Fruit fly (Drosophila melanogaster) S2 (cell line): ENCODE data around the gene alph.

Experiments used
- CG8478 ChIP-seq: fragments of >200 bp; optimal IDR thresholded peaks from 2 replicates; lab custom pipeline; 2018
- CTCF ChIP-seq, 2 experiments: fragments of >200 bp; optimal IDR thresholded peaks; 2 replicates each; lab custom pipeline; 2018

alph gene

DNA sequence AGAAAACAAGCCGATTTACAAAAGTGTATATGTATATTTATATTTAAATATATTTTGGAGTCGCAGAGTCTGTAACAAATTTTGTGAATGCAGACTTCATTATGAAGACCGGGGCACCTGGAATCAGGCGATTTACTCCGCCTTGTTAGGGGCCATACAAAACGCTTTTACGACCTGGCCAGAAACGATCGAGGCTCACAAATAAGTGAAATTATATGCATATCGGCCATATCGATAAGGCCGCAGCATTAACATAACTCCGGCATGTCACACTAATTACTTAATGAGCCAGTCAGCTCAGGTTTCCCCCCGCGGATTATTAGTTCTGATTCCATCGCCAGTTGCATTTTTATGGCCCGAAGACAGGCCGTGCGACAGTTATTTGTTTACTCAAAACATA is 29.1 kb upstream of the alph start:
- TF ChIP-seq CG8478 (lab: Kevin White, UChicago) (no peak), CTCF (optimal IDR thresholded peaks at IDR 0.05; lab: Kevin White, UChicago) (no peak)

dm6 chr3R:29565744-29566143 is 25.9 kb upstream of the alph start:
- TF ChIP-seq CTCF (optimal IDR thresholded peaks at IDR 0.05; lab: Kevin White, UChicago) (no peak), CG8478 (lab: Kevin White, UChicago) (no peak)

DNA sequence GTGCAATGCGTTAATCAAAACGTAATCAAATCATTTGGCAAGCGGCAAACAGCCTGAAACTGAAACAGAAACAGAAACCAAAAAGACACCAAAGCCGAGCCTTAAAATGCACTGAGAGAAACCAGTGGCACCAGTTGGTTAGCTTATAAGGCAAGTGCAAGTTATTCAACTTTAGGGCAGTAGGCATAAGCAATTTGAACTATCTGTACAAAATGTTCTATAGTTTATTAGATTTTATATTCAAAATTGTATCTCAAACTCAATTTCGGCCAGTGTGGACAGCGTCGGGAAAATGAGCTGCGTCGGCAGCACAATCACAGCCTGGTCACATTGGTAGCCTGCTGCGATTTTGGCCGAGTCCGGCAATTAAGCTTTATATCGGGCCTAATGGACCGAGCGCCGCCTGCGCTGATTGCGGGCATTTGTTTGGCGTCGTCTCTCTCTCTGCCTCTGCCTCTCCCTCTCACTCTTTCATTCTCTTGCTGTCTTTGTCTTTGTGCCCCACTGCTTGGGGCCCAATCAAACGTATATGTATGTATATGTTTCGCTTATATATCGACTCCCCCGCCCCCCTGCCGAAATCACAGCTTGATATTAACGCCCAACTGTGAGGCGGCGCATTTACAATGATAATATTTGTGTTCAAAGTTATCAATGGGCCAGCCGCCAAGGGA is 24.5 kb upstream of the alph start:
- TF ChIP-seq CTCF (optimal IDR thresholded peaks at IDR 0.05; lab: Kevin White, UChicago) (no peak), CG8478 (lab: Kevin White, UChicago) (no peak)

dm6 chr3R:29570239-29570814 is 21.3 kb upstream of the alph start:
- TF ChIP-seq CG8478 (lab: Kevin White, UChicago): no peak
- TF ChIP-seq CTCF (optimal IDR thresholded peaks at IDR 0.05; lab: Kevin White, UChicago): no peak

DNA sequence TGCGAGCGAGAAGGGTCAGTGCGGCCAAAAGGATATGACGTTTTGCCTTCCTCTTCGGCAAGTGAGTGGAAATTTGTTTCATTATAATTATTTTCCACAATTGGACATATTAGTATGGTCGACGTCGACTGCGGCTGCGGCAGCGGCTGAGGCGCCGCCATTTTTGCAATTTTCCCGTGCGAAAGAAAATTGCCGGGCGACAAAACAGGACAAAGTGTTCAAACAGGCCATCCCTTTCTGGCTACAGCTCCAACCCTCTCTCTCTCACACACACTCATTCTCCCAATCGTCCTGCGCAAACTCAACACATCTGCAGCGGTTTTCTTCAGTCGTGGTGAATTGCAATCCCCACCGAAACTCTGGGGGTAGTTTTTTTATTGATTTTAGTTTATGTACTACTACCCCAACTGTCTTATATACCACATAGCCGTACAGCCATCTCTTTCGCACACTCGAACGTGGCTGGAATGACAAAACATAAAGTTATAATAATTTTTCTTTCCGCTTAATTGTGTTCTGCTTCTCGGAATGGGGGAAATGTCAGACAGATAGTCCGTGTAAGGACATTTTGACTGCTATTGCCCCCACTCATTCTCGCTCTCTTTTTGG is 19.5 kb upstream of the alph start:
- TF ChIP-seq CTCF (optimal IDR thresholded peaks at IDR 0.05; lab: Kevin White, UChicago) (no peak), CG8478 (lab: Kevin White, UChicago) (no peak)

DNA sequence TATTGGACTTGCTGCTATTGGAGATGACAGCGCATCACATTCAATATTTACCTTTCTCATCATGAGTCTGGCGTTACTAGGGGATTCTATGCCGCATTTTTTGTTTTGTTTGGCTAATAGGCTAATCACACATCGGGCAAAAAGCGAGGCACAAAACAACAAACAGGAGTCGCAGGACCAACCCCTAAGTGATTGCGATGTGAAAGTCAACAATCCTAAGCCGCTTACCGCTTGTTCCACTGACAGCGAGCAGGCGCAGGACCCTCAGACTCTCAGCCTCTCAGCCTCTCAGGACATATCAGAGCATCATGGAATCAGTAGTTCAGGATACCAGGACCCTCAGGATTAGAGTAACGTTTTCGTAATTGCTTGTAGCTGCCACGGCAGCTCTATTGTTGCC is 15.6 kb upstream of the alph start:
- no peak for TF ChIP-seq CG8478 (lab: Kevin White, UChicago)
- no peak for TF ChIP-seq CTCF (optimal IDR thresholded peaks at IDR 0.05; lab: Kevin White, UChicago)

- no peak for TF ChIP-seq CG8478 (lab: Kevin White, UChicago)
- no peak for TF ChIP-seq CTCF (optimal IDR thresholded peaks at IDR 0.05; lab: Kevin White, UChicago)
These were observed 10.2 kb upstream of the alph start for dm6 chr3R:29581420-29581819.

DNA sequence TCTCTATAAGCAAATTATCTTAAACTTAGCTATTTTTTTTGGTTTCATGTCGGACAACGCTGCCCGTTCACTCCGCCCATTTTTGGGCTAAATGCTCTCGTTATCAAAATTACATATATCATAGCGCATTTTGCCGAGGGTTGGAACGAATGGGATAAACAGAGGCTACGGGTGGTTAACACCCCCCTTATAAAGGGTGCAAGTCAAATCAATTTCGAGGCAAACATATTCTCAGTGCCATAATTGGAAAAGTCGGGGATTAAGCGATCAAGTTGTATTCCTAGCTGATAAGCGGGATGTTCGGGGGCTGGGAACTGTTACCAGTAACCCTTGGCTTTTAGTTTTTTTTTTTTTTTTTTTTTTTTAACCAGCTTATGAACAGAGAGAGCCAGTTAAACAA is 8.3 kb upstream of the alph start:
- no peak for TF ChIP-seq CG8478 (lab: Kevin White, UChicago)
- no peak for TF ChIP-seq CTCF (optimal IDR thresholded peaks at IDR 0.05; lab: Kevin White, UChicago)

- TF ChIP-seq CTCF (optimal IDR thresholded peaks at IDR 0.05; lab: Kevin White, UChicago) (no peak), CG8478 (lab: Kevin White, UChicago) (no peak)
These were observed 7.4 kb upstream of the alph start for dm6 chr3R:29584266-29584665.

dm6 chr3R:29585015-29585701 is 6.5 kb upstream of the alph start:
- TF ChIP-seq CTCF (optimal IDR thresholded peaks at IDR 0.05; lab: Kevin White, UChicago) (no peak), CG8478 (lab: Kevin White, UChicago) (no peak)

DNA sequence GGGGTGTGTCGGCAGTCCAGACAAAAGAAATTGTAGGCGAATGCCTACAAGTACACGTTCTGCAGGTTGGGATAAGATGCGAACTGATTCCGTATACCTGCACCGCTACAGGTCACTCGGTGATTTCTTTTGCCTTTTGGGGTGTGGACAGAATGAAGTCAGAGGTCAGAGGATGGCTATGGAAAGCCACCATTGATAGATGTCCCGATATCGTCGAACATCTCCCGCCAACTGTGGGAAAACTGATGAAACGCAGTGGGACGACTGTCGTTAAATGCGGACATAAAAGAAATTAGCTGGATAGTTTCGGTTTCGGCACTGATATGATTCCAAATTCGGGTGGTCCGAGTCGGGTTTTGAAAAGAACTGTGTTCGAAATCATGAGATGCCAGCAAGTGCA is 4.9 kb upstream of the alph start:
- TF ChIP-seq CTCF (optimal IDR thresholded peaks at IDR 0.05; lab: Kevin White, UChicago) (no peak), CG8478 (lab: Kevin White, UChicago) (no peak)

DNA sequence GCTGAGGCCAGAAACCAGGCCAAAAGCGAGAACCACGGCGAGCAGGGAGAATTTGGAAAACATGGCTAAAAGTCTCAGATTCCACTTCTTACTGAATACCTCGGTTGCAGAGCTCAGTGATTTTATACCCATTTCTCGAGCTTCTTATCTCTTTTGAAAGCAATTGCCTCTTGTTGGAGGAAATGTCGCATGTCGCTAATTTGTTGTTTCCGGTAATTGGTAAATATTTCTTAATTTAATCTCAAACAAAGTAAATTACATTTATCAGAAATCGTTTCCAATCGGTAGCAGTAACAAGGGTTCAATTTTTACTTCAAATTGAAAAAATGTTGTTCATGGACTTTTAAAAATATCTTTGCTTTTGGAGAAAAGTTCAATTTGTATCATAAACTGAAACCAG is 3.6 kb upstream of the alph start, which contains the start of gene CG7567:
Gene CG7567, minus strand, starts transcription at position 101 of the 400 bp plus-strand sequence.
- no peak for TF ChIP-seq CG8478 (lab: Kevin White, UChicago)
- TF ChIP-seq CTCF (optimal IDR thresholded peaks at IDR 0.05; lab: Kevin White, UChicago): no peak

dm6 chr3R:29589662-29590061 is 2.0 kb upstream of the alph start, which contains the start of gene CG11470:
Gene CG11470 (minus strand): TSS chr3R:29589762.
- TF ChIP-seq CG8478 (lab: Kevin White, UChicago) (no peak), CTCF (optimal IDR thresholded peaks at IDR 0.05; lab: Kevin White, UChicago) (no peak)

dm6 chr3R:29590806-29591205 is 825 bp upstream of the alph start, which contains the start of gene CG31041:
Gene CG31041 (minus strand): TSS chr3R:29590906.
- no peak for TF ChIP-seq CTCF (optimal IDR thresholded peaks at IDR 0.05; lab: Kevin White, UChicago)
- no peak for TF ChIP-seq CG8478 (lab: Kevin White, UChicago)
